Worm (Caenorhabditis elegans): ENCODE results near the gene daf-7.

Gene daf-7

DNA sequence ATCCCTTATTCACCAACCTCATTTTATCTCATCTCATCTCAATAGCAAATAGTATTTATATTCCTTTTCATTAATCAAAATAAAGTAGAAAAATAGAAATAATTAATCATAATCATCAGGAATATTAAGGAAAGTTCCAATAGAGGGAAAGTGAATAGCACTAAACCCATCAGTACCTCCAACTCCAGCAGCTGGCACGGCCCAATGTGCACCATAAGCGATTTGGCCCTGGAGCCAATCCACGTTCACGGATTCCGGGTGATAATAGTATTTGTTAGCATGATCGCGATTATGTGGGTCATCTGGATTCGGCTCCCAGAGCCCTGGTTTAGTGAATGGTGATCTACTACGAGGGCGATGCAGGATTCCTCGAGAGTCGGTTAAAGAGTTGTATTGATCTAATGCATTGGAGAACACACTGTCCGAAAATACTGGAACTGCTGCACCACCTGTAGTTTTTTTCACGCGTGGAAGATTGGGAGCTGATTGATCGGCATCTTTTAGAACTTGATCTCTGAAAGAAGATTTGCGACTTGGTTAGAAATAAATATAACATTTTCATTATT lies 24.2 kb downstream of the daf-7 start (continued):
- TF ChIP-seq ets-5 (GFP tag; IDR thresholded peaks at IDR 0.05) (peak; percentile 94; the same call in 1 of the 2 replicates), snpc-4 (tag; optimal IDR thresholded peaks at IDR 0.05) (no peak), lin-39 (tag; optimal IDR thresholded peaks at IDR 0.05) (no peak), efl-1 (optimal IDR thresholded peaks at IDR 0.05) (peak; percentile 34 to 45), efl-1 (GFP tag; optimal IDR thresholded peaks at IDR 0.05 in 1 of 2) (no peak), aly-2 (tag; optimal IDR thresholded peaks at IDR 0.05) (peak; percentile 34), lsy-2 (tag; optimal IDR thresholded peaks at IDR 0.05) (peak; percentile 40 to 64), sup-37 (GFP tag; optimal IDR thresholded peaks at IDR 0.05) (peak; percentile 74), hlh-4 (tag; optimal IDR thresholded peaks at IDR 0.05) (no peak), unc-86 (tag; optimal IDR thresholded peaks at IDR 0.05) (peak; percentile 47), nhr-85 (tag) (peak; percentile 75), nhr-77 (tag; optimal IDR thresholded peaks at IDR 0.05) (peak; percentile 51), nhr-84 (tag; optimal IDR thresholded peaks at IDR 0.05) (no peak), F16B12.6 (tag; optimal IDR thresholded peaks at IDR 0.05) (no peak), mef-2 (tag; optimal IDR thresholded peaks at IDR 0.05) (no peak), ceh-63 (GFP tag; optimal IDR thresholded peaks at IDR 0.05) (no peak), fos-1 (tag; optimal IDR thresholded peaks at IDR 0.05) (peak; percentile 4), mep-1 (tag; optimal IDR thresholded peaks at IDR 0.05) (no peak), nhr-71 (tag; optimal IDR thresholded peaks at IDR 0.05) (peak; percentile 75)

- TF ChIP-seq nhr-90 (tag; optimal IDR thresholded peaks at IDR 0.05; ENCODE audit: poor library complexity) (no peak), C16A3.4 (tag; optimal IDR thresholded peaks at IDR 0.05) (no peak), dsc-1 (tag; optimal IDR thresholded peaks at IDR 0.05) (no peak), egl-13 (tag; optimal IDR thresholded peaks at IDR 0.05) (no peak), pax-3 (tag; optimal IDR thresholded peaks at IDR 0.05) (no peak), vab-15 (tag; optimal IDR thresholded peaks at IDR 0.05) (no peak), lin-35 (GFP tag; optimal IDR thresholded peaks at IDR 0.05) (no peak), tlp-1 (tag; optimal IDR thresholded peaks at IDR 0.05) (no peak), rnt-1 (tag; optimal IDR thresholded peaks at IDR 0.05) (no peak), unc-62 (GFP tag; optimal IDR thresholded peaks at IDR 0.05) (no peak), nhr-71 (tag; optimal IDR thresholded peaks at IDR 0.05) (no peak), aly-2 (tag; optimal IDR thresholded peaks at IDR 0.05) (no peak), sptf-1 (tag; optimal IDR thresholded peaks at IDR 0.05) (no peak), nhr-20 (tag; optimal IDR thresholded peaks at IDR 0.05) (no peak), swsn-7 (tag; optimal IDR thresholded peaks at IDR 0.05) (no peak)
Measured at ce11 chrIII:839491-839890, 27.8 kb downstream of the daf-7 start, which contains the start of gene dos-3. TSS of gene dos-3 (minus strand) at chrIII:839591.

DNA sequence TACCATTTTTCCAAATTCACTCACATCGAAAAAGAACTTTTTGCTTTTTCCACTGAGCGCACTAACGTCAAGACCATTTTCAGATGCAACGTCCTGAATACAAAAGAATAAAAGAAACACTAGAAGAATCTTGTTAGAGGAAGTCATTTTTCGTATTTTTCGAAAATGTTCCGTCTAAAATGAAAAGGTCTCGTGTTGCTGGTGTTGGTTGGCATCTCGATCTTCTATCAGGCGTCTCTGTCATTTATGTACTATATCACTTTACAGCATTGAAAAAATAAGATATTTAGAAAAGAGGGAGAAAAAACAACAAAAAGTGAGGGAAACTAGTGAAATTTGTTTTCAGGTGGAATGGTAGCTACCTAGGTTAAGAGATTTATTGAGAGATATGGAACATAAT lies 29.5 kb downstream of the daf-7 start, which contains the start of gene K02F3.9:
Gene K02F3.9, minus strand, starts transcription at position 190 of the 400 bp plus-strand sequence.
- TF ChIP-seq nhr-85 (tag) (peak; percentile 1), efl-3 (GFP tag; optimal IDR thresholded peaks at IDR 0.05) (no peak), ceh-82 (tag; optimal IDR thresholded peaks at IDR 0.05) (no peak), pqm-1 (tag; optimal IDR thresholded peaks at IDR 0.05) (no peak), rnt-1 (tag; optimal IDR thresholded peaks at IDR 0.05) (peak; percentile 23), nhr-20 (tag; optimal IDR thresholded peaks at IDR 0.05) (no peak), mep-1 (tag; optimal IDR thresholded peaks at IDR 0.05) (peak; percentile 3), lin-14 (GFP tag; optimal IDR thresholded peaks at IDR 0.05) (peak; percentile 35), pag-3 (tag; optimal IDR thresholded peaks at IDR 0.05; ENCODE audit: borderline replicate concordance, insufficient read depth) (peak; percentile 93), nhr-71 (tag; optimal IDR thresholded peaks at IDR 0.05) (peak; percentile 18), lin-13 (GFP tag; optimal IDR thresholded peaks at IDR 0.05) (no peak), isw-1 (GFP tag; IDR thresholded peaks at IDR 0.05) (no peak)

Measured in whole organism, L1 larva.